Fruit fly (Drosophila melanogaster) whole organism, adult: Measurements from ENCODE around the gene okr.

Source experiments
- CG11617 ChIP-seq: fragments of 200-800 bp; sonication (Bioruptor generic); optimal IDR thresholded peaks from 2 replicates; lab custom pipeline; 2017; ENCODE audit warnings: mild to moderate bottlenecking, missing biosample characterization, missing genetic modification reagents, missing genetic modification characterization
- CG12768 ChIP-seq: fragments of 200-800 bp; sonication (Bioruptor generic); optimal IDR thresholded peaks from 2 replicates; lab custom pipeline; 2017; ENCODE audit warnings: missing biosample characterization, missing genetic modification characterization, mild to moderate bottlenecking, moderate library complexity, missing genetic modification reagents
- CG14711 ChIP-seq: fragments of 200-800 bp; sonication (Bioruptor generic); optimal IDR thresholded peaks from 2 replicates; lab custom pipeline; 2018; ENCODE audit warnings: missing biosample characterization, mild to moderate bottlenecking, missing genetic modification characterization, moderate library complexity
- CG1620 ChIP-seq: fragments of 200-800 bp; sonication (Bioruptor generic); optimal IDR thresholded peaks from 2 replicates; lab custom pipeline; 2016; ENCODE audit warnings: missing biosample characterization, missing genetic modification characterization
- CG33017 ChIP-seq: fragments of 200-800 bp; sonication (Bioruptor generic); optimal IDR thresholded peaks from 2 replicates; lab custom pipeline; 2018; ENCODE audit warnings: missing biosample characterization, mild to moderate bottlenecking, missing genetic modification characterization, moderate library complexity
- CG5204 ChIP-seq: fragments of 200-800 bp; sonication (Bioruptor generic); optimal IDR thresholded peaks from 2 replicates; lab custom pipeline; 2016; ENCODE audit warnings: missing biosample characterization, missing genetic modification characterization
- CG7045 ChIP-seq: fragments of 200-800 bp; sonication (Bioruptor generic); optimal IDR thresholded peaks from 2 replicates; lab custom pipeline; 2017; ENCODE audit warnings: missing biosample characterization, mild to moderate bottlenecking, missing genetic modification characterization
- CG7101 ChIP-seq: fragments of 200-800 bp; sonication (Bioruptor generic); optimal IDR thresholded peaks from 2 replicates; lab custom pipeline; 2018; ENCODE audit warnings: missing biosample characterization, mild to moderate bottlenecking, missing genetic modification characterization, moderate library complexity
- Clk ChIP-seq: fragments of 200-800 bp; sonication (Bioruptor generic); optimal IDR thresholded peaks from 2 replicates; lab custom pipeline; 2017; ENCODE audit warnings: missing biosample characterization, missing genetic modification characterization
- Crg-1 ChIP-seq: fragments of 200-800 bp; sonication (Bioruptor generic); optimal IDR thresholded peaks from 2 replicates; lab custom pipeline; 2016; ENCODE audit warnings: missing biosample characterization, missing genetic modification characterization
- Hr96 ChIP-seq: fragments of 200-800 bp; sonication (Bioruptor generic); optimal IDR thresholded peaks from 2 replicates; lab custom pipeline; 2016; ENCODE audit warnings: missing biosample characterization, missing genetic modification characterization
- Mnt ChIP-seq: fragments of 200-800 bp; sonication (Bioruptor generic); optimal IDR thresholded peaks from 2 replicates; lab custom pipeline; 2016; ENCODE audit warnings: missing biosample characterization, mild to moderate bottlenecking, missing genetic modification characterization
- bab1 ChIP-seq: fragments of 200-800 bp; sonication (Bioruptor generic); optimal IDR thresholded peaks from 3 replicates; lab custom pipeline; 2019; ENCODE audit warnings: missing biosample characterization, mild to moderate bottlenecking, missing genetic modification characterization, moderate library complexity
- cic ChIP-seq: fragments of 200-800 bp; sonication (Bioruptor generic); optimal IDR thresholded peaks from 2 replicates; lab custom pipeline; 2017; ENCODE audit warnings: missing biosample characterization, mild to moderate bottlenecking, missing genetic modification characterization, moderate library complexity
- cnc ChIP-seq, 2 experiments: fragments of >200 bp; optimal IDR thresholded peaks; 2 replicates each; lab custom pipeline; 2017
- kay ChIP-seq: fragments of 200-800 bp; sonication (Bioruptor generic); peaks from one replicate; lab custom pipeline; 2016; ENCODE audit warnings: missing biosample characterization, missing genetic modification characterization, borderline replicate concordance
- ovo ChIP-seq: fragments of 200-800 bp; sonication (Bioruptor generic); optimal IDR thresholded peaks from 2 replicates; lab custom pipeline; 2016; ENCODE audit warnings: missing biosample characterization, missing genetic modification characterization
- pad ChIP-seq: fragments of 200-800 bp; sonication (Bioruptor generic); optimal IDR thresholded peaks from 3 replicates; lab custom pipeline; 2017; ENCODE audit warnings: missing biosample characterization, missing genetic modification characterization, mild to moderate bottlenecking, moderate library complexity, missing genetic modification reagents
- tj ChIP-seq: fragments of 200-800 bp; sonication (Bioruptor generic); optimal IDR thresholded peaks from 3 replicates; lab custom pipeline; 2017; ENCODE audit warnings: missing biosample characterization, mild to moderate bottlenecking, missing genetic modification characterization, moderate library complexity
- toe ChIP-seq: fragments of 200-800 bp; sonication (Bioruptor generic); optimal IDR thresholded peaks from 2 replicates; lab custom pipeline; 2016; ENCODE audit warnings: missing biosample characterization, missing genetic modification characterization

Gene okr

dm6 chr2L:2999609-3000008 is 7.0 kb upstream of the okr start:
- TF ChIP-seq pad (GFP tag; lab: Kevin White, UChicago) = no peak
- TF ChIP-seq CG33017 (tag; lab: Kevin White, UChicago) = no peak
- TF ChIP-seq cnc (optimal IDR thresholded peaks at IDR 0.05; lab: Kevin White, UChicago) = no peak
- no peak for TF ChIP-seq CG5204 (GFP tag; lab: Kevin White, UChicago)
- TF ChIP-seq CG1620 (GFP tag; lab: Kevin White, UChicago) = no peak
- TF ChIP-seq ovo (GFP tag; lab: Kevin White, UChicago) = no peak
- no peak for TF ChIP-seq tj (GFP tag; lab: Kevin White, UChicago)
- no peak for TF ChIP-seq Hr96 (GFP tag; lab: Kevin White, UChicago)
- TF ChIP-seq bab1 = no peak
- TF ChIP-seq CG11617 = no peak
- no peak for TF ChIP-seq CG12768
- TF ChIP-seq CG7045 (GFP tag; lab: Kevin White, UChicago) = no peak
- TF ChIP-seq cic (GFP tag; lab: Kevin White, UChicago) = no peak
- TF ChIP-seq CG7101 = no peak
- TF ChIP-seq CG14711 (tag; lab: Kevin White, UChicago) = no peak

dm6 chr2L:2999113-2999512 is 6.6 kb upstream of the okr start, which contains the start of gene Ccdc85:
TSS of gene Ccdc85 (plus strand) at chr2L:2999286.
- TF ChIP-seq tj (GFP tag; lab: Kevin White, UChicago) (peak; percentile 61), Mnt (GFP tag; lab: Kevin White, UChicago) (no peak), bab1 (peak; percentile 19)

dm6 chr2L:2993702-2994101 is 1.1 kb upstream of the okr start:
- TF ChIP-seq CG11617 (no peak), toe (no peak), CG14711 (tag; lab: Kevin White, UChicago) (no peak), CG33017 (tag; lab: Kevin White, UChicago) (no peak), CG1620 (GFP tag; lab: Kevin White, UChicago) (no peak), tj (GFP tag; lab: Kevin White, UChicago) (no peak), cnc (optimal IDR thresholded peaks at IDR 0.05; lab: Kevin White, UChicago) (no peak)

dm6 chr2L:2993236-2993635 is 677 bp upstream of the okr start:
- no peak for TF ChIP-seq Crg-1 (GFP tag; lab: Kevin White, UChicago)
- TF ChIP-seq tj (GFP tag; lab: Kevin White, UChicago) = no peak
- no peak for TF ChIP-seq toe
- TF ChIP-seq pad (GFP tag; lab: Kevin White, UChicago) = no peak
- peak; percentile 25 for TF ChIP-seq Mnt (GFP tag; lab: Kevin White, UChicago)
- no peak for TF ChIP-seq CG1620 (GFP tag; lab: Kevin White, UChicago)
- TF ChIP-seq CG12768 = peak; percentile 58
- no peak for TF ChIP-seq CG5204 (GFP tag; lab: Kevin White, UChicago)

dm6 chr2L:2987681-2988381 is 4.7 kb downstream of the okr start, which contains the start of the genes Chd1 and Bem46:
TSS of gene Chd1 (minus strand) at chr2L:2987723.
TSS of gene Bem46 (plus strand) at chr2L:2988116.
- peak; percentile 77 for TF ChIP-seq ovo (GFP tag; lab: Kevin White, UChicago)
- peak; percentile 82 for TF ChIP-seq CG33017 (tag; lab: Kevin White, UChicago)
- peak; percentile 73 for TF ChIP-seq pad (GFP tag; lab: Kevin White, UChicago)
- peak; percentile 65 for TF ChIP-seq bab1
- no peak for TF ChIP-seq kay
- peak; percentile 56 for TF ChIP-seq cic (GFP tag; lab: Kevin White, UChicago)
- peak; percentile 90 for TF ChIP-seq CG7101
- no peak for TF ChIP-seq toe
- TF ChIP-seq CG12768 = peak; percentile 87
- TF ChIP-seq Hr96 (GFP tag; lab: Kevin White, UChicago) = no peak
- no peak for TF ChIP-seq CG5204 (GFP tag; lab: Kevin White, UChicago)
- TF ChIP-seq CG7045 (GFP tag; lab: Kevin White, UChicago) = peak; percentile 85
- TF ChIP-seq tj (GFP tag; lab: Kevin White, UChicago) = peak; percentile 80
- TF ChIP-seq Clk (GFP tag; lab: Kevin White, UChicago) = peak; percentile 77
- TF ChIP-seq Crg-1 (GFP tag; lab: Kevin White, UChicago) = peak; percentile 79
- TF ChIP-seq CG1620 (GFP tag; lab: Kevin White, UChicago) = peak; percentile 81
- TF ChIP-seq cnc (optimal IDR thresholded peaks at IDR 0.05; lab: Kevin White, UChicago) = no peak
- peak; percentile 80 for TF ChIP-seq CG14711 (tag; lab: Kevin White, UChicago)
- TF ChIP-seq CG11617 = peak; percentile 92
- peak; percentile 82 for TF ChIP-seq Mnt (GFP tag; lab: Kevin White, UChicago)

dm6 chr2L:2986776-2987175 is 5.8 kb downstream of the okr start:
- TF ChIP-seq Hr96 (GFP tag; lab: Kevin White, UChicago) (no peak), CG11617 (no peak), bab1 (no peak), Clk (GFP tag; lab: Kevin White, UChicago) (no peak), cnc (optimal IDR thresholded peaks at IDR 0.05; lab: Kevin White, UChicago) (no peak), CG1620 (GFP tag; lab: Kevin White, UChicago) (no peak), CG7045 (GFP tag; lab: Kevin White, UChicago) (no peak), kay (no peak), ovo (GFP tag; lab: Kevin White, UChicago) (no peak), pad (GFP tag; lab: Kevin White, UChicago) (no peak), toe (no peak), CG5204 (GFP tag; lab: Kevin White, UChicago) (no peak), Crg-1 (GFP tag; lab: Kevin White, UChicago) (no peak), cic (GFP tag; lab: Kevin White, UChicago) (no peak), tj (GFP tag; lab: Kevin White, UChicago) (no peak), CG12768 (no peak), CG14711 (tag; lab: Kevin White, UChicago) (no peak)
